Comparison of ENCODE assay signal across 2 worm cellular contexts in the genomic region with DNA sequence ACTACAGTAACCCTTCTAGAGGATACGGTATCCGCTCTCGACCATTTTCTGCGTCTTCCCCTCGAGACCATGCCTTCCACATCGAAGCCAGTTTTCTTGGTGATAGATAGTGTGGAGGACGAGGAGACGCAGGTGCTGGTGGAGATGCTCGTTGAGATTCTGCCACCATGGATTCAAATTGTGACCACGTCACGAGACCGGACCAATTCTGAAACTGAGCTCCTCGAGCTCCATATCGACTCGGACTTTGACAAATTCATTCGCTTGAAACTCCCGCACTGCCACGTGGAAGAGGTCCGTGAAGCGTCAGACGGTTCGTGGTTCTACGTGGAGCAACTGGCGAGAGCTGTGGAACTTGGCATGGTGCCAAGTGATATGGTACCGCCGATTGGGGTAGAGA.
TF ChIP-seq lines count a peak whose summit lies in the region.

No protein-coding gene starts in this region.

TF ChIP-seq in whole organism, L4 larva, 104 proteins besides CTCF, POLR2A, EP300 and RAD21:
- TF ChIP-seq dpl-1 (GFP tag; optimal IDR thresholded peaks at IDR 0.05; lab: Kevin White, UChicago) (no peak), lir-3 (tag; optimal IDR thresholded peaks at IDR 0.05; lab: Kevin White, UChicago) (no peak), madf-9 (GFP tag; conservative IDR thresholded peaks at IDR 0.05; lab: Robert Waterston, UW) (no peak), hmg-1.1 (GFP tag; IDR thresholded peaks at IDR 0.05; lab: Robert Waterston, UW) (no peak), ztf-7 (tag; optimal IDR thresholded peaks at IDR 0.05; lab: Kevin White, UChicago) (no peak), nhr-6 (tag; optimal IDR thresholded peaks at IDR 0.05; lab: Kevin White, UChicago) (no peak), set-16 (GFP tag; IDR thresholded peaks at IDR 0.05; lab: Robert Waterston, UW) (peak; percentile 30), mxl-3 (GFP tag; optimal IDR thresholded peaks at IDR 0.05; lab: Kevin White, UChicago) (no peak), T26A8.4 (GFP tag; IDR thresholded peaks at IDR 0.05; lab: Robert Waterston, UW) (no peak), daf-8 (GFP tag; IDR thresholded peaks at IDR 0.05; lab: Robert Waterston, UW) (no peak), nhr-28 (tag; optimal IDR thresholded peaks at IDR 0.05; lab: Kevin White, UChicago) (no peak), F26F4.8 (GFP tag; conservative IDR thresholded peaks at IDR 0.05; lab: Robert Waterston, UW) (no peak), egl-43 (GFP tag; IDR thresholded peaks at IDR 0.05; lab: Robert Waterston, UW) (no peak), aha-1 (tag; lab: Kevin White, UChicago) (peak; percentile 60)

TF ChIP-seq in whole organism, young adult, 124 proteins besides CTCF, POLR2A, EP300 and RAD21:
- TF ChIP-seq zfh-2 (GFP tag; conservative IDR thresholded peaks at IDR 0.05; lab: Robert Waterston, UW) = peak; percentile 31; the same call in 1 of the 2 replicates
- TF ChIP-seq lsl-1 (GFP tag; optimal IDR thresholded peaks at IDR 0.05; lab: Kevin White, UChicago) = no peak
